Worm (Caenorhabditis elegans): Measurements from ENCODE around the gene F10G7.9.

ce11 chrII:4745281-4745680, 39.0 kb upstream of the F10G7.9 start:
- TF ChIP-seq nhr-237 (tag; optimal IDR thresholded peaks at IDR 0.05) (no peak), mdl-1 (tag; optimal IDR thresholded peaks at IDR 0.05) (peak in 1 of 2 experiments; percentile 12), nhr-20 (tag; optimal IDR thresholded peaks at IDR 0.05) (peak; percentile 82), snpc-4 (tag; optimal IDR thresholded peaks at IDR 0.05) (no peak), fos-1 (tag; optimal IDR thresholded peaks at IDR 0.05) (no peak), ama-1 (optimal IDR thresholded peaks at IDR 0.05) (no peak), lin-39 (tag; optimal IDR thresholded peaks at IDR 0.05) (no peak), nhr-90 (tag; optimal IDR thresholded peaks at IDR 0.05; ENCODE audit: poor library complexity) (peak; percentile 79)
